Fruit fly (Drosophila melanogaster): Measurements from ENCODE around the gene CG13309.

dm6 chr3L:8832737-8833466 is 22.7 kb downstream of the CG13309 start:
- no peak for TF ChIP-seq CG32264 (GFP tag; optimal IDR thresholded peaks at IDR 0.05)
- no peak for TF ChIP-seq h (GFP tag; optimal IDR thresholded peaks at IDR 0.05)
- TF ChIP-seq brk (GFP tag; optimal IDR thresholded peaks at IDR 0.05): no peak
- no peak for TF ChIP-seq CrebA (GFP tag; optimal IDR thresholded peaks at IDR 0.05; ENCODE audit: borderline replicate concordance)
- TF ChIP-seq Myc (optimal IDR thresholded peaks at IDR 0.05): no peak
- no peak for TF ChIP-seq Hr83 (GFP tag; optimal IDR thresholded peaks at IDR 0.05; ENCODE audit: poor library complexity, severe bottlenecking)
- TF ChIP-seq Jra (GFP tag; optimal IDR thresholded peaks at IDR 0.05): no peak
- TF ChIP-seq N (GFP tag; optimal IDR thresholded peaks at IDR 0.05): no peak
- TF ChIP-seq Dfd (GFP tag; optimal IDR thresholded peaks at IDR 0.05): no peak
- no peak for TF ChIP-seq woc (GFP tag; optimal IDR thresholded peaks at IDR 0.05)
- no peak for TF ChIP-seq psq (GFP tag; optimal IDR thresholded peaks at IDR 0.05)
- no peak for TF ChIP-seq pan (optimal IDR thresholded peaks at IDR 0.05)
- TF ChIP-seq ey (GFP tag; optimal IDR thresholded peaks at IDR 0.05): no peak
